Fruit fly (Drosophila melanogaster): ENCODE results near the gene CG11353.

Gene CG11353

DNA sequence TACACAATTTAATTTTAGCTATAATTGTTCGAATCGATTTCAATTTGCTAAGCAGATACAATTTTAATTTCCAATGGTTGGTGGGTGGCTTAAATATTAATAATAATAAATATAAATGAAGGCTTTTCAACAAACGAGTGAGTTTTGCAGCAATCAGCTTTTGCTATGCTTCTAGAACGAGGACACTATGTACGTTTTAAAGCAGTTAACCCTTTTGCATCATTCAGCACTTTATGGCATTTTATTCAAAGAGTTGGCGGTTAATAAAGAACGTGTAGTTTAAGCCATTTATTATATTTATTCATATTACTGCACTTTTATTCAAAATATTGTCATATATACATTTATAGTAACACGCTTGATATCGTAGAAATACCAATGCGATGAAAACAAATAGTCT is 21.2 kb downstream of the CG11353 start:
- no peak for TF ChIP-seq fd96Ca (GFP tag; IDR thresholded peaks at IDR 0.05)
- TF ChIP-seq Snoo (tag; optimal IDR thresholded peaks at IDR 0.05), result no peak
- no peak for TF ChIP-seq CG10348 (GFP tag; IDR thresholded peaks at IDR 0.05)
- no peak for TF ChIP-seq CG32121 (GFP tag; IDR thresholded peaks at IDR 0.05)
- no peak for TF ChIP-seq D1 (tag; optimal IDR thresholded peaks at IDR 0.05)
- TF ChIP-seq EcR (GFP tag; optimal IDR thresholded peaks at IDR 0.05), result no peak
- TF ChIP-seq rn (GFP tag; IDR thresholded peaks at IDR 0.05), result no peak
- no peak for TF ChIP-seq gl (tag; optimal IDR thresholded peaks at IDR 0.05)
- TF ChIP-seq CG17806 (tag; optimal IDR thresholded peaks at IDR 0.05), result no peak
- no peak for TF ChIP-seq Ets98B (GFP tag; IDR thresholded peaks at IDR 0.05)
- TF ChIP-seq CG14655 (GFP tag; optimal IDR thresholded peaks at IDR 0.05), result no peak
- no peak for TF ChIP-seq CG8301 (tag; optimal IDR thresholded peaks at IDR 0.05)
- TF ChIP-seq Pif1A (GFP tag; optimal IDR thresholded peaks at IDR 0.05), result no peak

DNA sequence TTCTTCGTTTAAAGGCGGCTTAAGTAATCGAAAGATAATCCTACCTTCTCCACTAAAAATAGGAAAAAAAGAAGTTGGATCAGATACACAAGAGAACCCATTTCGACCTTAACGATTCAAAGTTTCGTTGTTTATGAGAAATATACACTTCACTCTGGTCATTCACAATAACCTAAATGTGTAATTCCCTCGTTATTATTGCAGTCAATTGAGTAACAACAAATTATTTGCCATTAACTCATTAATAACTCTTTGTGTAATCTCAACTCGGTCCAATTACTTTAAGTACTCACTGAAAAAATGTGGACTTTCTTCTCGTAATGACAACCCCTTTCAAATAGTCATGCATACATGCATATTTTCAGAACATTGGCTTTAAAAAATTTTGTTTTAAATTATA is 22.2 kb downstream of the CG11353 start, which contains the start of gene CG33777:
CG33777 (minus strand) TSS at position 101 of the 400 bp plus-strand sequence.
- TF ChIP-seq gl (tag; optimal IDR thresholded peaks at IDR 0.05), result no peak
- TF ChIP-seq D1 (tag; optimal IDR thresholded peaks at IDR 0.05), result no peak
- TF ChIP-seq Pif1A (GFP tag; optimal IDR thresholded peaks at IDR 0.05), result no peak
- TF ChIP-seq CG8159 (tag; optimal IDR thresholded peaks at IDR 0.05), result no peak
- no peak for TF ChIP-seq CG4496 (GFP tag; IDR thresholded peaks at IDR 0.05)
- TF ChIP-seq CG13204 (GFP tag; optimal IDR thresholded peaks at IDR 0.05), result no peak
- no peak for TF ChIP-seq Pif1B (GFP tag; optimal IDR thresholded peaks at IDR 0.05)
- TF ChIP-seq CG10348 (GFP tag; IDR thresholded peaks at IDR 0.05), result no peak
- no peak for TF ChIP-seq EcR (GFP tag; optimal IDR thresholded peaks at IDR 0.05)
- TF ChIP-seq CG8301 (tag; optimal IDR thresholded peaks at IDR 0.05), result no peak
- TF ChIP-seq fd96Ca (GFP tag; IDR thresholded peaks at IDR 0.05), result no peak
- TF ChIP-seq CG32121 (GFP tag; IDR thresholded peaks at IDR 0.05), result no peak
- no peak for TF ChIP-seq CG12605 (GFP tag; IDR thresholded peaks at IDR 0.05)
- no peak for TF ChIP-seq Snoo (tag; optimal IDR thresholded peaks at IDR 0.05)
- TF ChIP-seq CG15710 (tag; optimal IDR thresholded peaks at IDR 0.05), result no peak

DNA sequence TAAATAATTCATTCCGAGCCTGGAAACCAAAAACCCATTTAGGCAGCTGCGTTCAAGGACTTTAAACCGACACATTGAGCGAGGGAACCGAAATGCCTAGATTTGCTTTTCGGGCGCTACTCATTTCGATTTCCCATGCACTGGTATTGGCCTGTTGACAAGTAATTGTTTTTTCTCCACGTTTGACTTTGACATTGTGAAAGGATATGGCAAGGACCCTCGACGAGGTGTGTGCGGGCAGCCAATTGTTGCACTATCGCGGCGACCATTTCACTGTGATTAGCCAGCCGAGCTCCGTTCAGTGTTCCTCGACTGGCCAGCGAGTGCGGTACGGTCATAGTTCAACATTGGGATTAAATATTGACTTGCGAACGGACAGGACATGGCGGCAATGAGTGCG is 22.8 kb downstream of the CG11353 start, which contains the start of gene CG42540:
CG42540 (plus strand) TSS at position 301 of the 400 bp plus-strand sequence.
- TF ChIP-seq CG4496 (GFP tag; IDR thresholded peaks at IDR 0.05) (no peak), CG12605 (GFP tag; IDR thresholded peaks at IDR 0.05) (no peak), CG17806 (tag; optimal IDR thresholded peaks at IDR 0.05) (no peak), Pif1B (GFP tag; optimal IDR thresholded peaks at IDR 0.05) (no peak), CG13204 (GFP tag; optimal IDR thresholded peaks at IDR 0.05) (no peak), CG32121 (GFP tag; IDR thresholded peaks at IDR 0.05) (no peak), Pif1A (GFP tag; optimal IDR thresholded peaks at IDR 0.05) (no peak), EcR (GFP tag; optimal IDR thresholded peaks at IDR 0.05) (no peak), CG14655 (GFP tag; optimal IDR thresholded peaks at IDR 0.05) (no peak), CG34367 (tag; optimal IDR thresholded peaks at IDR 0.05) (no peak), rn (GFP tag; IDR thresholded peaks at IDR 0.05) (no peak), CG9948 (tag; optimal IDR thresholded peaks at IDR 0.05) (no peak), CG8301 (tag; optimal IDR thresholded peaks at IDR 0.05) (no peak), CG15710 (tag; optimal IDR thresholded peaks at IDR 0.05) (no peak), CG10348 (GFP tag; IDR thresholded peaks at IDR 0.05) (no peak), D1 (tag; optimal IDR thresholded peaks at IDR 0.05) (no peak), fd96Ca (GFP tag; IDR thresholded peaks at IDR 0.05) (no peak), gl (tag; optimal IDR thresholded peaks at IDR 0.05) (no peak)

DNA sequence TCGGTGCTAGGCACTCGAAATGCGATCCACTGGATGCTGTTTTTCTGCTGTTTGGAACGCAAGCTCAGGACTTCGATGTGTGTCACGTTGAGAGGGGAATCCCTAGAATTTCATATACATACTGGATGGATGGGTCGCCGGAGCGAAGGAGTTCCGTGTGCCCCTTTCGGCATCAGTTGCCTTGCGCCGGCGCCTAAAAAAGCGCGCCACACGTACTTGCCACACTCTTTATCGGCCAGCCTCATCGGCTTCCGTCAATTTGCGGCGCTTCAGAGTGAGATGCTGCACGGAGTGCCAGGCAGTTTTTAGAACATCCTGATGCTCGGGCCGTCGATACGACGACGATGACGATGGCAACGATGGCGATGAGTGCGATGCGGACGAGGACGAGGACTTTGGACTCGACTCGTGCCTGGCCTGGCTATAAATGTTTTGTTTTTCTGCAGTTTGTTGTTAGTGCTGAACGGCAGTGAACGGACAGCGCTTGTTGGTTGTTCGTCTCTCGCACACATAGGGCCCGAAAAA is 23.9 kb downstream of the CG11353 start:
- no peak for TF ChIP-seq CG4496 (GFP tag; IDR thresholded peaks at IDR 0.05)
- no peak for TF ChIP-seq CG14655 (GFP tag; optimal IDR thresholded peaks at IDR 0.05)

DNA sequence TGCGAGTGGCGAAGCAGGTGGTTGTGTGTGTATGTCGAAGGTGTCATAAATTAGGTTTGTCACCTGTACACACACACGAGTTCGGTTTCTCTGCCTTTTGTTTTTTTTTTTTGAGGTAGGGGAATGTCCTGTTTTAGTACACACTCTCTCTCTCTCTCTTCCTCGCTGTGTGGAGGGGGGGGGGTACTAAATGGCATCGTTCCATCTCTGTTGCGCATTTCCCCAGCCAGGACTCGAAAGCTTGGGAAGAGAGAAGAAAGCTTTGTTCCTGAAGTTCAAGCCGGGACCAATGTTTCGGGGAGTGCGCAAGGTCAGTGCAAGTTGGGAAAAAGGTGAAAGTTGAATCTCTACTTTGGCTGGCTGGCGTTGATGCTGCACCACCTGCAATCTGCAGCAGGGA is 41.5 kb downstream of the CG11353 start:
- TF ChIP-seq Snoo (tag; optimal IDR thresholded peaks at IDR 0.05) (no peak), CG15710 (tag; optimal IDR thresholded peaks at IDR 0.05) (no peak), Ets98B (GFP tag; IDR thresholded peaks at IDR 0.05) (no peak), CG9948 (tag; optimal IDR thresholded peaks at IDR 0.05) (no peak), CG13204 (GFP tag; optimal IDR thresholded peaks at IDR 0.05) (no peak), CG8301 (tag; optimal IDR thresholded peaks at IDR 0.05) (no peak), CG17806 (tag; optimal IDR thresholded peaks at IDR 0.05) (no peak), gl (tag; optimal IDR thresholded peaks at IDR 0.05) (no peak), EcR (GFP tag; optimal IDR thresholded peaks at IDR 0.05) (no peak), CG12605 (GFP tag; IDR thresholded peaks at IDR 0.05) (no peak), rn (GFP tag; IDR thresholded peaks at IDR 0.05) (no peak), CG4496 (GFP tag; IDR thresholded peaks at IDR 0.05) (no peak), CG34367 (tag; optimal IDR thresholded peaks at IDR 0.05) (no peak), fd96Ca (GFP tag; IDR thresholded peaks at IDR 0.05) (no peak), CG8159 (tag; optimal IDR thresholded peaks at IDR 0.05) (no peak), CG32121 (GFP tag; IDR thresholded peaks at IDR 0.05) (no peak), CG14655 (GFP tag; optimal IDR thresholded peaks at IDR 0.05) (no peak), D1 (tag; optimal IDR thresholded peaks at IDR 0.05) (no peak)

DNA sequence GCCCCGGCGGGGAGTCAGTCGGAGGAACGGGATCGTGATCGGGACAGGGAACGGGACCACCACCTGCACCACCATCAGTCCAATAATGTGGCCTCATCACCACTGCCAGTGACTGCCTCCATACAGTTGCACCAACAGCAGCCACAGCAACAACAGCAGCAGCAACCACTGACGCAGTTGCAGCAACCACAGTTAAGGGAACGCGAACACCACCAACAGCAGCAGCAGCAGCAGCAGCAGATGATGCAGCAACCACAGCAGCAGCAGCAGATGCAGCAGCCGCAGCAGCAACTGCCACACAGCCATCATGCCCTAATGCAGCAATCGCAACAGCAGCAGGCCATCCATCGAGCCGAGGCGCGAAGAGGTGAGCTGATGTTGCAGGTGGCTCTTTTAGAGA is 42.4 kb downstream of the CG11353 start:
- TF ChIP-seq Snoo (tag; optimal IDR thresholded peaks at IDR 0.05) (no peak), CG15710 (tag; optimal IDR thresholded peaks at IDR 0.05) (no peak), CG17806 (tag; optimal IDR thresholded peaks at IDR 0.05) (no peak), CG34367 (tag; optimal IDR thresholded peaks at IDR 0.05) (no peak)
